Fruit fly (Drosophila melanogaster): ENCODE data around the gene CG18666.

Gene CG18666

DNA sequence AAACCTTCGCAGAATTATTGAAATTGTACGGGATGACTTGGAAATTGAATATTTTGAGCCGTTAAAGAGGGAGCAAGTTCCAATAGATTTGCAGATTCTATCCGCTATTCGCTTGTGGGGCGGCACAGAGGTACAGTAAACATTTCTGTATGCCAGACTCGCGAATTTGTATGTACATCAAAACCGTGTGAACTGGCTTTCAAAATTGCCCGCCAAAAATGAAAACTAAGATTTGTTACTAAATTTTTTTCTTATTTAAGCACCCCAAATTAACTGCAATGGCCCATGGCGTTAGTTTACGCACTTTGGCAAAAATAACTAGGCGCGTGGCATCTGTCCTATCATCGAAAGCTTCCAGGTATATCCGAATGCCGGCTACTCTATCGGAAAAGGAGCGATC, 46.6 kb upstream of the CG18666 start:
- TF ChIP-seq Gsc (GFP tag; IDR thresholded peaks at IDR 0.05) (no peak), CG15269 (tag; optimal IDR thresholded peaks at IDR 0.05) (no peak), Doc2 (GFP tag; IDR thresholded peaks at IDR 0.05) (no peak), CG32767 (GFP tag; IDR thresholded peaks at IDR 0.05) (peak; percentile 78), Ets65A (GFP tag) (peak; percentile 43), sens (GFP tag) (peak; percentile 29), CG13296 (GFP tag; optimal IDR thresholded peaks at IDR 0.05) (no peak), CG8359 (GFP tag; optimal IDR thresholded peaks at IDR 0.05; ENCODE audit: borderline replicate concordance) (no peak), E2f2 (GFP tag; IDR thresholded peaks at IDR 0.05) (peak; percentile 65), NC2α (GFP tag; optimal IDR thresholded peaks at IDR 0.05) (no peak), Dp (GFP tag; optimal IDR thresholded peaks at IDR 0.05) (peak; percentile 31), Atf6 (GFP tag; IDR thresholded peaks at IDR 0.05) (no peak), CG13775 (GFP tag; optimal IDR thresholded peaks at IDR 0.05) (no peak), CG17328 (GFP tag; IDR thresholded peaks at IDR 0.05) (no peak), CG15514 (GFP tag; optimal IDR thresholded peaks at IDR 0.05) (peak; percentile 83), jigr1 (GFP tag; IDR thresholded peaks at IDR 0.05) (no peak)

dm6 chr2L:10989162-10989561, 45.4 kb upstream of the CG18666 start, which contains the start of gene TTLL4A:
Gene TTLL4A, plus strand, starts transcription at chr2L:10989401.
- TF ChIP-seq MESR4 (GFP tag; optimal IDR thresholded peaks at IDR 0.05) = peak; percentile 75
- no peak for TF ChIP-seq klu (GFP tag; IDR thresholded peaks at IDR 0.05)
- TF ChIP-seq Bgb (GFP tag; IDR thresholded peaks at IDR 0.05; ENCODE audit: partially characterized antibody) = peak; percentile 99
- TF ChIP-seq CG4707 (GFP tag; optimal IDR thresholded peaks at IDR 0.05) = no peak
- no peak for TF ChIP-seq zf30C (GFP tag; optimal IDR thresholded peaks at IDR 0.05)
- TF ChIP-seq jumu (GFP tag; optimal IDR thresholded peaks at IDR 0.05) = no peak
- no peak for TF ChIP-seq CG14667 (GFP tag; IDR thresholded peaks at IDR 0.05)
- no peak for TF ChIP-seq Aef1 (GFP tag; IDR thresholded peaks at IDR 0.05)
- no peak for TF ChIP-seq H15 (GFP tag; IDR thresholded peaks at IDR 0.05)
- TF ChIP-seq gsb (GFP tag; IDR thresholded peaks at IDR 0.05) = no peak
- TF ChIP-seq az2 (GFP tag; optimal IDR thresholded peaks at IDR 0.05) = no peak
- no peak for TF ChIP-seq slbo (GFP tag; IDR thresholded peaks at IDR 0.05)
- no peak for TF ChIP-seq Asciz (GFP tag; optimal IDR thresholded peaks at IDR 0.05)
- TF ChIP-seq CG10654 (GFP tag; optimal IDR thresholded peaks at IDR 0.05) = no peak
- TF ChIP-seq cg (GFP tag; optimal IDR thresholded peaks at IDR 0.05) = no peak
- TF ChIP-seq CG4820 (GFP tag; optimal IDR thresholded peaks at IDR 0.05) = no peak
- no peak for TF ChIP-seq HLH3B (GFP tag; IDR thresholded peaks at IDR 0.05)
- TF ChIP-seq Scr (GFP tag; IDR thresholded peaks at IDR 0.05; ENCODE audit: partially characterized antibody) = peak; percentile 98
- peak; percentile 67 for TF ChIP-seq E2f2 (GFP tag; IDR thresholded peaks at IDR 0.05)
- no peak for TF ChIP-seq CG2199 (GFP tag; IDR thresholded peaks at IDR 0.05)
- no peak for TF ChIP-seq da (GFP tag; optimal IDR thresholded peaks at IDR 0.05)
- no peak for TF ChIP-seq CG18476 (GFP tag; optimal IDR thresholded peaks at IDR 0.05)
- TF ChIP-seq CG18619 (GFP tag; optimal IDR thresholded peaks at IDR 0.05) = no peak
- peak; percentile 14 for TF ChIP-seq B-H2 (GFP tag; optimal IDR thresholded peaks at IDR 0.05)
- TF ChIP-seq CG14014 (GFP tag; IDR thresholded peaks at IDR 0.05) = no peak
- no peak for TF ChIP-seq CG3065 (GFP tag; optimal IDR thresholded peaks at IDR 0.05)
- TF ChIP-seq CG11456 (GFP tag; IDR thresholded peaks at IDR 0.05) = no peak
- TF ChIP-seq CG10543 (GFP tag; optimal IDR thresholded peaks at IDR 0.05) = no peak
- TF ChIP-seq CG1602 (GFP tag; optimal IDR thresholded peaks at IDR 0.05) = no peak
- no peak for TF ChIP-seq Neu2 (GFP tag; optimal IDR thresholded peaks at IDR 0.05; ENCODE audit: borderline replicate concordance)
- no peak for TF ChIP-seq gce (GFP tag; IDR thresholded peaks at IDR 0.05)
- TF ChIP-seq CG2712 (tag; optimal IDR thresholded peaks at IDR 0.05) = no peak
- TF ChIP-seq CG11093 (GFP tag; IDR thresholded peaks at IDR 0.05) = no peak
- TF ChIP-seq CG11560 (tag; IDR thresholded peaks at IDR 0.05) = no peak
- TF ChIP-seq Atf3 (GFP tag; optimal IDR thresholded peaks at IDR 0.05) = no peak
- TF ChIP-seq CG8281 (tag; optimal IDR thresholded peaks at IDR 0.05) = no peak
- no peak for TF ChIP-seq CkIIα-i1 (GFP tag; IDR thresholded peaks at IDR 0.05)
- TF ChIP-seq pb (GFP tag; optimal IDR thresholded peaks at IDR 0.05) = no peak

All from whole organism, embryonic.